Worm (Caenorhabditis elegans): ENCODE results near the gene F28A10.4.
"Not testable (repeated sequence)": the region's sequence is repeated elsewhere in the genome, so short reads cannot be mapped to it uniquely, and the experiment has no call there.

F28A10.4 gene

ce11 chrII:814737-815136 is 29.3 kb upstream of the F28A10.4 start, which contains the start of gene msrp-3:
Gene msrp-3 (minus strand): TSS chrII:814837.
- TF ChIP-seq sea-1 (GFP tag; conservative IDR thresholded peaks at IDR 0.05) (no peak), ceh-13 (GFP tag; optimal IDR thresholded peaks at IDR 0.05) (no peak), ceh-36 (tag; optimal IDR thresholded peaks at IDR 0.05) (no peak)

ce11 chrII:820519-820918 is 23.6 kb upstream of the F28A10.4 start, which contains the start of gene F46F5.7:
Gene F46F5.7 (minus strand): TSS chrII:820619.
- TF ChIP-seq sea-1 (GFP tag; conservative IDR thresholded peaks at IDR 0.05) (no peak), aly-1 (tag; optimal IDR thresholded peaks at IDR 0.05) (no peak), scrt-1 (GFP tag; IDR thresholded peaks at IDR 0.05) (no peak), tbx-37 (GFP tag; conservative IDR thresholded peaks at IDR 0.05) (no peak), ceh-36 (tag; optimal IDR thresholded peaks at IDR 0.05) (no peak), tbx-11 (GFP tag; IDR thresholded peaks at IDR 0.05) (no peak), pes-1 (GFP tag; IDR thresholded peaks at IDR 0.05) (no peak)

ce11 chrII:821514-821913 is 22.6 kb upstream of the F28A10.4 start, which contains the start of gene F46F5.8:
Gene F46F5.8 (minus strand): TSS chrII:821614.
- no peak for TF ChIP-seq hmbx-1 (tag; optimal IDR thresholded peaks at IDR 0.05)
- no peak for TF ChIP-seq hnd-1 (tag; optimal IDR thresholded peaks at IDR 0.05)
- TF ChIP-seq sea-1 (GFP tag; conservative IDR thresholded peaks at IDR 0.05), result no peak
- TF ChIP-seq ama-1 (optimal IDR thresholded peaks at IDR 0.05), result no peak
- no peak for TF ChIP-seq aly-1 (tag; optimal IDR thresholded peaks at IDR 0.05)
- no peak for TF ChIP-seq scrt-1 (GFP tag; IDR thresholded peaks at IDR 0.05)
- no peak for TF ChIP-seq ceh-36 (tag; optimal IDR thresholded peaks at IDR 0.05)
- no peak for TF ChIP-seq tbx-11 (GFP tag; IDR thresholded peaks at IDR 0.05)
- no peak for TF ChIP-seq flt-1 (GFP tag; IDR thresholded peaks at IDR 0.05)
- TF ChIP-seq B0310.2 (tag; optimal IDR thresholded peaks at IDR 0.05), result no peak
- no peak for TF ChIP-seq tra-4 (tag; optimal IDR thresholded peaks at IDR 0.05)
- no peak for TF ChIP-seq F13C5.2 (tag; optimal IDR thresholded peaks at IDR 0.05)
- TF ChIP-seq ceh-13 (GFP tag; optimal IDR thresholded peaks at IDR 0.05), result no peak
- TF ChIP-seq tbx-37 (GFP tag; conservative IDR thresholded peaks at IDR 0.05), result no peak
- no peak for TF ChIP-seq pes-1 (GFP tag; IDR thresholded peaks at IDR 0.05)
- no peak for TF ChIP-seq ets-7 (tag; optimal IDR thresholded peaks at IDR 0.05)
- TF ChIP-seq hmg-4 (GFP tag; optimal IDR thresholded peaks at IDR 0.05), result no peak

ce11 chrII:822730-823129 is 21.3 kb upstream of the F28A10.4 start, which contains the start of gene msrp-4:
Gene msrp-4 (minus strand): TSS chrII:822830.
- TF ChIP-seq hmg-4 (GFP tag; optimal IDR thresholded peaks at IDR 0.05); F13C5.2 (tag; optimal IDR thresholded peaks at IDR 0.05); pes-1 (GFP tag; IDR thresholded peaks at IDR 0.05): not testable (repeated sequence)

- TF ChIP-seq sea-1 (GFP tag; conservative IDR thresholded peaks at IDR 0.05) (no peak), F13C5.2 (tag; optimal IDR thresholded peaks at IDR 0.05) (no peak), hmbx-1 (tag; optimal IDR thresholded peaks at IDR 0.05) (no peak), ceh-36 (tag; optimal IDR thresholded peaks at IDR 0.05) (no peak), hmg-4 (GFP tag; optimal IDR thresholded peaks at IDR 0.05) (no peak), pes-1 (GFP tag; IDR thresholded peaks at IDR 0.05) (no peak), flt-1 (GFP tag; IDR thresholded peaks at IDR 0.05) (no peak), ets-7 (tag; optimal IDR thresholded peaks at IDR 0.05) (no peak), aly-1 (tag; optimal IDR thresholded peaks at IDR 0.05) (no peak), ama-1 (optimal IDR thresholded peaks at IDR 0.05) (no peak), tra-4 (tag; optimal IDR thresholded peaks at IDR 0.05) (no peak), B0310.2 (tag; optimal IDR thresholded peaks at IDR 0.05) (no peak), ceh-13 (GFP tag; optimal IDR thresholded peaks at IDR 0.05) (no peak), tbx-11 (GFP tag; IDR thresholded peaks at IDR 0.05) (no peak)
Observed at ce11 chrII:823529-823928, 20.5 kb upstream of the F28A10.4 start, which contains the start of gene F46F5.10. Gene F46F5.10 (plus strand): TSS chrII:823829.

ce11 chrII:825521-825920 is 18.6 kb upstream of the F28A10.4 start, which contains the start of gene F28A10.1:
Gene F28A10.1 (plus strand): TSS chrII:825821.
- TF ChIP-seq hnd-1 (tag; optimal IDR thresholded peaks at IDR 0.05) (no peak), F13C5.2 (tag; optimal IDR thresholded peaks at IDR 0.05) (no peak), tbx-37 (GFP tag; conservative IDR thresholded peaks at IDR 0.05) (no peak), sea-1 (GFP tag; conservative IDR thresholded peaks at IDR 0.05) (no peak), ets-7 (tag; optimal IDR thresholded peaks at IDR 0.05) (no peak), tbx-11 (GFP tag; IDR thresholded peaks at IDR 0.05) (no peak), pes-1 (GFP tag; IDR thresholded peaks at IDR 0.05) (no peak), hmg-4 (GFP tag; optimal IDR thresholded peaks at IDR 0.05) (no peak), tra-4 (tag; optimal IDR thresholded peaks at IDR 0.05) (no peak), flt-1 (GFP tag; IDR thresholded peaks at IDR 0.05) (no peak), B0310.2 (tag; optimal IDR thresholded peaks at IDR 0.05) (no peak), ceh-36 (tag; optimal IDR thresholded peaks at IDR 0.05) (no peak), hmbx-1 (tag; optimal IDR thresholded peaks at IDR 0.05) (no peak), ama-1 (optimal IDR thresholded peaks at IDR 0.05) (no peak), scrt-1 (GFP tag; IDR thresholded peaks at IDR 0.05) (no peak), aly-1 (tag; optimal IDR thresholded peaks at IDR 0.05) (no peak), ceh-13 (GFP tag; optimal IDR thresholded peaks at IDR 0.05) (no peak)

ce11 chrII:838414-838813 is 5.7 kb upstream of the F28A10.4 start, which contains the start of gene F28A10.8:
Gene F28A10.8 (minus strand): TSS chrII:838514.
- TF ChIP-seq scrt-1 (GFP tag; IDR thresholded peaks at IDR 0.05), result no peak
- no peak for TF ChIP-seq ceh-36 (tag; optimal IDR thresholded peaks at IDR 0.05)

ce11 chrII:840131-840530 is 3.9 kb upstream of the F28A10.4 start, which contains the start of gene clc-33:
Gene clc-33 (plus strand): TSS chrII:840431.
- TF ChIP-seq hnd-1 (tag; optimal IDR thresholded peaks at IDR 0.05) (no peak), ets-7 (tag; optimal IDR thresholded peaks at IDR 0.05) (no peak), pes-1 (GFP tag; IDR thresholded peaks at IDR 0.05) (no peak), tbx-37 (GFP tag; conservative IDR thresholded peaks at IDR 0.05) (no peak), tra-4 (tag; optimal IDR thresholded peaks at IDR 0.05) (no peak), ceh-36 (tag; optimal IDR thresholded peaks at IDR 0.05) (no peak), sea-1 (GFP tag; conservative IDR thresholded peaks at IDR 0.05) (no peak), hmbx-1 (tag; optimal IDR thresholded peaks at IDR 0.05) (no peak), ama-1 (optimal IDR thresholded peaks at IDR 0.05) (no peak), hmg-4 (GFP tag; optimal IDR thresholded peaks at IDR 0.05) (no peak), scrt-1 (GFP tag; IDR thresholded peaks at IDR 0.05) (no peak), flt-1 (GFP tag; IDR thresholded peaks at IDR 0.05) (no peak), tbx-11 (GFP tag; IDR thresholded peaks at IDR 0.05) (no peak)

Measured in whole organism, early embryonic.